Fruit fly (Drosophila melanogaster) whole organism, adult: Measurements from ENCODE around the gene ND-B14.5B.

Experiments used
- CG11617 ChIP-seq: fragments of 200-800 bp; sonication (Bioruptor generic); optimal IDR thresholded peaks from 2 replicates; lab custom pipeline; 2017; ENCODE audit warnings: mild to moderate bottlenecking, missing biosample characterization, missing genetic modification reagents, missing genetic modification characterization
- CG12768 ChIP-seq: fragments of 200-800 bp; sonication (Bioruptor generic); optimal IDR thresholded peaks from 2 replicates; lab custom pipeline; 2017; ENCODE audit warnings: missing biosample characterization, missing genetic modification characterization, mild to moderate bottlenecking, moderate library complexity, missing genetic modification reagents
- CG14711 ChIP-seq: fragments of 200-800 bp; sonication (Bioruptor generic); optimal IDR thresholded peaks from 2 replicates; lab custom pipeline; 2018; ENCODE audit warnings: missing biosample characterization, mild to moderate bottlenecking, missing genetic modification characterization, moderate library complexity
- CG1620 ChIP-seq: fragments of 200-800 bp; sonication (Bioruptor generic); optimal IDR thresholded peaks from 2 replicates; lab custom pipeline; 2016; ENCODE audit warnings: missing biosample characterization, missing genetic modification characterization
- CG33017 ChIP-seq: fragments of 200-800 bp; sonication (Bioruptor generic); optimal IDR thresholded peaks from 2 replicates; lab custom pipeline; 2018; ENCODE audit warnings: missing biosample characterization, mild to moderate bottlenecking, missing genetic modification characterization, moderate library complexity
- CG5204 ChIP-seq: fragments of 200-800 bp; sonication (Bioruptor generic); optimal IDR thresholded peaks from 2 replicates; lab custom pipeline; 2016; ENCODE audit warnings: missing biosample characterization, missing genetic modification characterization
- CG7045 ChIP-seq: fragments of 200-800 bp; sonication (Bioruptor generic); optimal IDR thresholded peaks from 2 replicates; lab custom pipeline; 2017; ENCODE audit warnings: missing biosample characterization, mild to moderate bottlenecking, missing genetic modification characterization
- CG7101 ChIP-seq: fragments of 200-800 bp; sonication (Bioruptor generic); optimal IDR thresholded peaks from 2 replicates; lab custom pipeline; 2018; ENCODE audit warnings: missing biosample characterization, mild to moderate bottlenecking, missing genetic modification characterization, moderate library complexity
- Clk ChIP-seq: fragments of 200-800 bp; sonication (Bioruptor generic); optimal IDR thresholded peaks from 2 replicates; lab custom pipeline; 2017; ENCODE audit warnings: missing biosample characterization, missing genetic modification characterization
- Crg-1 ChIP-seq: fragments of 200-800 bp; sonication (Bioruptor generic); optimal IDR thresholded peaks from 2 replicates; lab custom pipeline; 2016; ENCODE audit warnings: missing biosample characterization, missing genetic modification characterization
- Hr96 ChIP-seq: fragments of 200-800 bp; sonication (Bioruptor generic); optimal IDR thresholded peaks from 2 replicates; lab custom pipeline; 2016; ENCODE audit warnings: missing biosample characterization, missing genetic modification characterization
- Mnt ChIP-seq: fragments of 200-800 bp; sonication (Bioruptor generic); optimal IDR thresholded peaks from 2 replicates; lab custom pipeline; 2016; ENCODE audit warnings: missing biosample characterization, mild to moderate bottlenecking, missing genetic modification characterization
- bab1 ChIP-seq: fragments of 200-800 bp; sonication (Bioruptor generic); optimal IDR thresholded peaks from 3 replicates; lab custom pipeline; 2019; ENCODE audit warnings: missing biosample characterization, mild to moderate bottlenecking, missing genetic modification characterization, moderate library complexity
- cic ChIP-seq: fragments of 200-800 bp; sonication (Bioruptor generic); optimal IDR thresholded peaks from 2 replicates; lab custom pipeline; 2017; ENCODE audit warnings: missing biosample characterization, mild to moderate bottlenecking, missing genetic modification characterization, moderate library complexity
- cnc ChIP-seq, 2 experiments: fragments of >200 bp; optimal IDR thresholded peaks; 2 replicates each; lab custom pipeline; 2017
- kay ChIP-seq: fragments of 200-800 bp; sonication (Bioruptor generic); peaks from one replicate; lab custom pipeline; 2016; ENCODE audit warnings: missing biosample characterization, missing genetic modification characterization, borderline replicate concordance
- ovo ChIP-seq: fragments of 200-800 bp; sonication (Bioruptor generic); optimal IDR thresholded peaks from 2 replicates; lab custom pipeline; 2016; ENCODE audit warnings: missing biosample characterization, missing genetic modification characterization
- pad ChIP-seq: fragments of 200-800 bp; sonication (Bioruptor generic); optimal IDR thresholded peaks from 3 replicates; lab custom pipeline; 2017; ENCODE audit warnings: missing biosample characterization, missing genetic modification characterization, mild to moderate bottlenecking, moderate library complexity, missing genetic modification reagents
- tj ChIP-seq: fragments of 200-800 bp; sonication (Bioruptor generic); optimal IDR thresholded peaks from 3 replicates; lab custom pipeline; 2017; ENCODE audit warnings: missing biosample characterization, mild to moderate bottlenecking, missing genetic modification characterization, moderate library complexity
- toe ChIP-seq: fragments of 200-800 bp; sonication (Bioruptor generic); optimal IDR thresholded peaks from 2 replicates; lab custom pipeline; 2016; ENCODE audit warnings: missing biosample characterization, missing genetic modification characterization

ND-B14.5B gene

dm6 chr2L:3114887-3115286 lies 30.8 kb downstream of the ND-B14.5B start:
- TF ChIP-seq CG1620 (no peak), bab1 (no peak), Crg-1 (GFP tag; lab: Kevin White, UChicago) (no peak), toe (GFP tag; lab: Kevin White, UChicago) (no peak), cnc (optimal IDR thresholded peaks at IDR 0.05; lab: Kevin White, UChicago) (no peak), CG5204 (GFP tag; lab: Kevin White, UChicago) (no peak)

dm6 chr2L:3114132-3114531 lies 31.5 kb downstream of the ND-B14.5B start:
- TF ChIP-seq CG7101 (no peak), Clk (GFP tag; lab: Kevin White, UChicago) (no peak), Hr96 (GFP tag; lab: Kevin White, UChicago) (no peak), cnc (optimal IDR thresholded peaks at IDR 0.05; lab: Kevin White, UChicago) (no peak), CG14711 (tag; lab: Kevin White, UChicago) (no peak), CG33017 (tag; lab: Kevin White, UChicago) (no peak), kay (GFP tag; lab: Kevin White, UChicago) (no peak), CG12768 (GFP tag; lab: Kevin White, UChicago) (no peak), pad (no peak), CG7045 (GFP tag; lab: Kevin White, UChicago) (no peak), CG11617 (GFP tag; lab: Kevin White, UChicago) (no peak), Crg-1 (GFP tag; lab: Kevin White, UChicago) (no peak), Mnt (GFP tag; lab: Kevin White, UChicago) (no peak), CG1620 (no peak), bab1 (no peak), ovo (no peak), toe (GFP tag; lab: Kevin White, UChicago) (no peak), CG5204 (GFP tag; lab: Kevin White, UChicago) (no peak)

- no peak for TF ChIP-seq bab1
- TF ChIP-seq tj, result no peak
- no peak for TF ChIP-seq toe (GFP tag; lab: Kevin White, UChicago)
- TF ChIP-seq CG33017 (tag; lab: Kevin White, UChicago), result no peak
- no peak for TF ChIP-seq cic
- TF ChIP-seq cnc (optimal IDR thresholded peaks at IDR 0.05; lab: Kevin White, UChicago), result no peak
- no peak for TF ChIP-seq CG5204 (GFP tag; lab: Kevin White, UChicago)
- no peak for TF ChIP-seq CG12768 (GFP tag; lab: Kevin White, UChicago)
- TF ChIP-seq Crg-1 (GFP tag; lab: Kevin White, UChicago), result no peak
Observed at dm6 chr2L:3109372-3109771, 36.3 kb downstream of the ND-B14.5B start, which contains the start of gene PpD6. Gene PpD6, plus strand, starts transcription at chr2L:3109672.

- no peak for TF ChIP-seq Hr96 (GFP tag; lab: Kevin White, UChicago)
- TF ChIP-seq CG7045 (GFP tag; lab: Kevin White, UChicago), result no peak
- TF ChIP-seq CG7101, result no peak
- TF ChIP-seq bab1, result no peak
- TF ChIP-seq CG14711 (tag; lab: Kevin White, UChicago), result no peak
- TF ChIP-seq pad, result no peak
- TF ChIP-seq cnc (optimal IDR thresholded peaks at IDR 0.05; lab: Kevin White, UChicago), result no peak
- TF ChIP-seq cic, result no peak
- no peak for TF ChIP-seq CG12768 (GFP tag; lab: Kevin White, UChicago)
- no peak for TF ChIP-seq CG1620
- TF ChIP-seq kay (GFP tag; lab: Kevin White, UChicago), result no peak
- TF ChIP-seq toe (GFP tag; lab: Kevin White, UChicago), result no peak
- TF ChIP-seq Clk (GFP tag; lab: Kevin White, UChicago), result no peak
- no peak for TF ChIP-seq CG33017 (tag; lab: Kevin White, UChicago)
- TF ChIP-seq ovo, result no peak
- TF ChIP-seq Crg-1 (GFP tag; lab: Kevin White, UChicago), result no peak
- TF ChIP-seq CG5204 (GFP tag; lab: Kevin White, UChicago), result no peak
Observed at dm6 chr2L:3107988-3108678, 37.5 kb downstream of the ND-B14.5B start.

dm6 chr2L:3105895-3106294 lies 39.8 kb downstream of the ND-B14.5B start:
- TF ChIP-seq CG7101, result no peak
- no peak for TF ChIP-seq pad
- no peak for TF ChIP-seq CG33017 (tag; lab: Kevin White, UChicago)
- TF ChIP-seq bab1, result peak; percentile 53
- TF ChIP-seq Crg-1 (GFP tag; lab: Kevin White, UChicago), result no peak
- TF ChIP-seq CG5204 (GFP tag; lab: Kevin White, UChicago), result no peak
- peak; percentile 10 for TF ChIP-seq CG14711 (tag; lab: Kevin White, UChicago)
- TF ChIP-seq CG12768 (GFP tag; lab: Kevin White, UChicago), result peak; percentile 2

- TF ChIP-seq CG1620 (no peak), CG12768 (GFP tag; lab: Kevin White, UChicago) (no peak), Clk (GFP tag; lab: Kevin White, UChicago) (no peak), CG33017 (tag; lab: Kevin White, UChicago) (no peak), ovo (no peak), pad (no peak), CG5204 (GFP tag; lab: Kevin White, UChicago) (no peak), kay (GFP tag; lab: Kevin White, UChicago) (no peak), CG11617 (GFP tag; lab: Kevin White, UChicago) (no peak), cic (no peak), Hr96 (GFP tag; lab: Kevin White, UChicago) (no peak), toe (GFP tag; lab: Kevin White, UChicago) (no peak), Crg-1 (GFP tag; lab: Kevin White, UChicago) (no peak), CG14711 (tag; lab: Kevin White, UChicago) (no peak), cnc (optimal IDR thresholded peaks at IDR 0.05; lab: Kevin White, UChicago) (no peak), bab1 (no peak), CG7045 (GFP tag; lab: Kevin White, UChicago) (no peak), Mnt (GFP tag; lab: Kevin White, UChicago) (no peak), tj (no peak)
Observed at dm6 chr2L:3100812-3101211, 44.8 kb downstream of the ND-B14.5B start.
